Worm (Caenorhabditis elegans): ENCODE data around the gene T21B10.3.

Gene T21B10.3

DNA sequence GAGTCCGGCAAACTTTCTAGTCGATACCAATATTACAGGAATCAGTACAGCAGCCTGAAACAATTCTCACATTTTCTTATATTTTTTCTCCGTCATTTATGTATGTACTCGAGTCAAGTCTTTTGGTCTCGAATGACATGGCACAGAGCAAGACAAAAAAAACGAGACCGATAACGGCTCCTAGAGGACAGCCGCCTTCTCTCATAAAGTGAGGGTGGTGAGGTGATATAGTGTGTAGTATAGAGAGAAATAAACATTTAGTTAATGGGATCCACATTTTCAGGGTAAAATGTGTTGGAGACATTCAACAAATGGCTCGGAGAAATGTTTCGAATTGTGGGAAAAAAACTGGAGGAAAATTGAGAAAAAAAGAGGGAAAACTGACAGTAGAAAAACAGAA is 28.0 kb downstream of the T21B10.3 start (continued):
- peak; percentile 53 for TF ChIP-seq aly-2 (tag; optimal IDR thresholded peaks at IDR 0.05)
- TF ChIP-seq mdl-1 (tag; optimal IDR thresholded peaks at IDR 0.05): no peak
- TF ChIP-seq rnt-1 (tag; optimal IDR thresholded peaks at IDR 0.05): peak; percentile 71
- TF ChIP-seq ztf-11 (tag; optimal IDR thresholded peaks at IDR 0.05): no peak
- no peak for TF ChIP-seq ama-1 (optimal IDR thresholded peaks at IDR 0.05)

DNA sequence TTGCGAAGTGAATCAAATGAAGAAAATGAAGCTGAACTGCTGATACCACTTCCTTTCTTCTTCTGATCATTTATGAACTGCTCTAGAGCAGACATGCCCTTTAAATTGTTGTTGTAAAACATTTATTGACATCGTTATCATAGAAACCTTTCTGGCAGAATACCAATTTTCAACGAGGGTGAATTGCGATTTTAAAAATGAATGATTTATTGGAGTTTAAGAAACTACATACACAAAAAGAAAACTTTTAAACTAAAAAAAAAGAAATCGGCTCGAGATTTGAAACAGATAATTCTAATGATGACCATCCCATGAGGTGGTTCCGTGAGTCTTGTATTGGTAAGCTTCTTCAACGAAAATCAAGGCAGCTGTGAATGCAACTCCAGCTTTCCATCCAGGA is 29.9 kb downstream of the T21B10.3 start, which contains the start of gene sftd-3:
Gene sftd-3, minus strand, starts transcription at position 101 of the 400 bp plus-strand sequence.
- TF ChIP-seq unc-130 (tag; optimal IDR thresholded peaks at IDR 0.05) (no peak), sptf-1 (tag; optimal IDR thresholded peaks at IDR 0.05) (no peak), snu-23 (GFP tag; optimal IDR thresholded peaks at IDR 0.05) (no peak), unc-86 (tag; optimal IDR thresholded peaks at IDR 0.05) (no peak), nhr-47 (tag; optimal IDR thresholded peaks at IDR 0.05) (no peak)

DNA sequence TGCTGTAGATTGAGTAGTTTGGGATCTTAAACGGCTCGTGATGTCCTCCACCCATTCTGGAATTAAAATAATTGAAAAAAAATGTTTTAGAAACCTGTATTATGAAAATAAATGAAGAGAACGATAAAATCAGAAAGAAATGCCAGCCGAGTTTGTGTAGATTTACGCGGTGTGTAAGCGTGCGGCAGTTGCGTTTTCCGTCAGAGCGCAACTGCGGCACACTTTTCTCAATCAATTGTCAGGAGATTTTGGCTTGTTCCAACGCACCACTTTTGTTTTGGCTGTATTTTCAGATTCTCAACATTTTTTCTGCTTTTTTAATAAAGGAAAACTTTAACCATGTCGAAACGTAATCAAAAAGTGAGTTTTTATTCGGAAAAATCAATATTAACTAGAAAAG is 30.7 kb downstream of the T21B10.3 start, which contains the start of the genes ndub-3 and C18E9.2:
Gene ndub-3, minus strand, starts transcription at position 56 of the 400 bp plus-strand sequence.
Gene C18E9.2, plus strand, starts transcription at position 172 of the 400 bp plus-strand sequence.
- TF ChIP-seq ceh-90 (tag; optimal IDR thresholded peaks at IDR 0.05) (no peak), lin-35 (GFP tag; optimal IDR thresholded peaks at IDR 0.05) (peak; percentile 59 to 79), rnt-1 (tag; optimal IDR thresholded peaks at IDR 0.05) (peak; percentile 26), lsy-2 (tag; optimal IDR thresholded peaks at IDR 0.05) (peak; percentile 13 to 75), ztf-4 (tag; optimal IDR thresholded peaks at IDR 0.05) (no peak), mdl-1 (tag; optimal IDR thresholded peaks at IDR 0.05) (peak in 1 of 2 experiments; percentile 24), irx-1 (tag; optimal IDR thresholded peaks at IDR 0.05) (no peak), snu-23 (GFP tag; optimal IDR thresholded peaks at IDR 0.05) (peak; percentile 32), lin-14 (GFP tag; optimal IDR thresholded peaks at IDR 0.05) (peak; percentile 50), ceh-82 (tag; optimal IDR thresholded peaks at IDR 0.05) (peak in 2 of 3 experiments; percentile 4 to 64), efl-1 (optimal IDR thresholded peaks at IDR 0.05) (peak; percentile 66 to 67), efl-1 (GFP tag; optimal IDR thresholded peaks at IDR 0.05 in 1 of 2) (peak; percentile 48 to 95), dpl-1 (GFP tag; optimal IDR thresholded peaks at IDR 0.05) (peak; percentile 38 to 66 (median 56)), C16A3.4 (tag; optimal IDR thresholded peaks at IDR 0.05) (peak; percentile 55), zag-1 (tag; optimal IDR thresholded peaks at IDR 0.05) (no peak), nhr-47 (tag; optimal IDR thresholded peaks at IDR 0.05) (peak; percentile 1), nhr-71 (tag; optimal IDR thresholded peaks at IDR 0.05) (peak; percentile 33), tbx-2 (tag; optimal IDR thresholded peaks at IDR 0.05) (peak; percentile 6), unc-86 (tag; optimal IDR thresholded peaks at IDR 0.05) (no peak), ama-1 (optimal IDR thresholded peaks at IDR 0.05) (no peak)

DNA sequence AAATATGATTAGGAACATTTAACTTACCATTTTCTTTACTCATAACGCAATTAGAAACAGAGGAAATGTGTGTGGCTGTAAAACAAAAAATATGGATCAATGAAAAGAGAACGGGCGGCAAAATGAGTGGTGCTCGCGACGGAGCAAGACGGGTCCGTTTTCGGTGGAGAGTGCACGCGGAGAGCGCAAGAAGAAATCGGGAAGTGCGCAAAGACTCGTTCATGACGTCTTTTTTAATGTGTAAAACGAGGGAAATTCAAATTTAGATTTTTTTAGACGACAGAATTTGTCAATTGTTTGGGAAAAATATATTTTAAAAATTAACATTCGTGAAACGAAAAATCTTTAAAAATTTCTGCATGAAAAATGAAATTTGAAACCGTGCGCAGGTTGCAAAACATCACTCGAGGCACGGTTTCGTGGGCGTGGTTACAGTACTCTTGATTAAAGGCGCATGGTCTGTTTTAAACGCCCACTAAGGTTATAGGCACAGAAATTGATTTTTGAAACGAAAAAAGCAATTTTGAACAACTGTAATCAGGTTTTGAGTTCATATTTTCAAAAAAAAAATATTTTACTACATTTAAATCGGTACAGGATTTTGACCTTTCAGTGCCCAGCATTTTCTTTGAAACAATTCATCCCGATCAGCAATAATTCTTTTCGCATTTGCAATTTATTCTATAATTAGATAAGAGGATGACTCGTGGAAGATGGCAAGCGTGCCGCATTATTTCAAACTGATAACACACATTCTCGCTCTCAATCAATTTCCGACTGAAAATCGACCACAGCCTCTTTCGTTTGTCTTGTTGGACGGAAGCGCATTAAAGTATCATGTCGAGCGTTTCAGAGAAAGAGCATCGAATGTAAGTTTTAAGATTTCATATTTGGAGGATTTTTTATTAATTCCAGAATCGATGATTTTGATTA is 35.3 kb downstream of the T21B10.3 start, which contains the start of the genes szy-20 and C18E9.5:
Gene szy-20, minus strand, starts transcription at position 83 of the 933 bp plus-strand sequence.
Gene C18E9.5, plus strand, starts transcription at position 730 of the 933 bp plus-strand sequence.
- TF ChIP-seq aly-2 (tag; optimal IDR thresholded peaks at IDR 0.05) (peak; percentile 72), ces-1 (GFP tag; optimal IDR thresholded peaks at IDR 0.05) (no peak), pag-3 (tag; optimal IDR thresholded peaks at IDR 0.05; ENCODE audit: borderline replicate concordance, insufficient read depth) (no peak), sptf-1 (tag; optimal IDR thresholded peaks at IDR 0.05) (no peak), hlh-4 (tag; optimal IDR thresholded peaks at IDR 0.05) (no peak), nhr-19 (GFP tag; conservative IDR thresholded peaks at IDR 0.05) (peak; percentile 88), nhr-84 (tag; optimal IDR thresholded peaks at IDR 0.05) (no peak), vab-15 (tag; optimal IDR thresholded peaks at IDR 0.05) (no peak), lin-13 (GFP tag; optimal IDR thresholded peaks at IDR 0.05) (peak; percentile 82), egl-27 (tag; optimal IDR thresholded peaks at IDR 0.05) (no peak), ztf-11 (tag; optimal IDR thresholded peaks at IDR 0.05) (peak in 1 of 2 experiments; percentile 68), ceh-88 (GFP tag; IDR thresholded peaks at IDR 0.05) (peak; percentile 77), nhr-77 (tag; optimal IDR thresholded peaks at IDR 0.05) (peak; percentile 54), ceh-63 (GFP tag; optimal IDR thresholded peaks at IDR 0.05) (no peak), C04F5.9 (tag; optimal IDR thresholded peaks at IDR 0.05) (peak; percentile 75), lsy-2 (tag; optimal IDR thresholded peaks at IDR 0.05) (peak; percentile 91), ets-5 (GFP tag; IDR thresholded peaks at IDR 0.05) (no peak), elt-3 (tag; optimal IDR thresholded peaks at IDR 0.05) (peak in 2 of 6 experiments; percentile 2 to 46), nhr-71 (tag; optimal IDR thresholded peaks at IDR 0.05) (peak; percentile 93), snpc-4 (tag; optimal IDR thresholded peaks at IDR 0.05) (peak; percentile 78), fkh-10 (GFP tag; optimal IDR thresholded peaks at IDR 0.05) (peak; percentile 46), pqm-1 (tag; optimal IDR thresholded peaks at IDR 0.05) (no peak), fos-1 (tag; optimal IDR thresholded peaks at IDR 0.05) (peak; percentile 74), nhr-237 (tag; optimal IDR thresholded peaks at IDR 0.05) (peak; percentile 16), F16B12.6 (tag; optimal IDR thresholded peaks at IDR 0.05) (peak; percentile 70)
